Worm (Caenorhabditis elegans): ENCODE results near the gene spin-3.

ce11 chrX:13154514-13154913, 24.5 kb downstream of the spin-3 start:
- TF ChIP-seq mdl-1 (tag; optimal IDR thresholded peaks at IDR 0.05) (no peak), fkh-10 (GFP tag; optimal IDR thresholded peaks at IDR 0.05) (no peak), aly-2 (tag; optimal IDR thresholded peaks at IDR 0.05) (no peak), unc-62 (GFP tag; optimal IDR thresholded peaks at IDR 0.05) (no peak), lin-15B (tag; optimal IDR thresholded peaks at IDR 0.05) (no peak), elt-3 (tag; optimal IDR thresholded peaks at IDR 0.05) (no peak), R02D3.7 (tag; optimal IDR thresholded peaks at IDR 0.05) (no peak), elt-1 (tag; optimal IDR thresholded peaks at IDR 0.05) (no peak), ceh-82 (tag; optimal IDR thresholded peaks at IDR 0.05) (no peak), ZK546.5 (tag; optimal IDR thresholded peaks at IDR 0.05) (no peak), skn-1 (tag; optimal IDR thresholded peaks at IDR 0.05) (no peak), ama-1 (optimal IDR thresholded peaks at IDR 0.05) (no peak), snpc-4 (tag; optimal IDR thresholded peaks at IDR 0.05) (no peak), nhr-12 (tag; optimal IDR thresholded peaks at IDR 0.05) (no peak)

All from whole organism, L3 larva.